Fruit fly (Drosophila melanogaster) Kc167 (cell line): Measurements from ENCODE around the gene CG12316.

ENCODE experiments used
- h ChIP-seq: fragments of >200 bp; optimal IDR thresholded peaks from 3 replicates; lab custom pipeline; 2018; ENCODE audit warnings: missing external identifiers
- insv ChIP-seq: fragments of >200 bp; optimal IDR thresholded peaks from 3 replicates; lab custom pipeline; 2018; ENCODE audit warnings: missing external identifiers

DNA sequence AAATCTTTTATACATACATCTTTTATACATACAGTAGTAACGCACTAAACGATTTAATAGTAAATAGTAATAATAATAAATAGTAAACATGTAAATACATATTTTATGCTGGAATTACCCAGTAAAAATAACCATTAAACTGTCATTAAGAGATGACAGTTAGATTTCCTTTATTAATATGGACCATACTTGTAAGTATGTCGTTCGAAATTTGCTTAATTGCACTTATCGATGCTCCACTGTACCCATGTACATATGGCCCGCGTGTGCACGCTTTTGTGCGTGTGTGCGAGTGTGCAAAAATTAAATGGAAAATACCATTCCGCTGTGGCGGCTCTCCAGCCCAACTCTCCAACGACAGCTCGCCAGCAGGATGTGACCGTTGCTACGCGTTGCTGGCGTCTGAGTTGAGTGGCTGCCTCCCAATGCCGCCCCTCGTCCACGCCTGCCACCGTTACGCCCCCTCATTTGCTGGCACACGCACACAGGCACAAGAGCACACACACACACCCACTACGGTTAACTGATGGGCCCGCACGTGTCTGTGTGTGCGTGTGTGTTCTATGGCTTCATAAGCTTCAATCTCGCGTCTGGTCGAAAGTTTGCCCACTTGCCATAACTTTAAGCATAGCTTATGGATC lies 33.9 kb downstream of the CG12316 start:
- TF ChIP-seq insv (lab: Kevin White, UChicago) (no peak), h (lab: Kevin White, UChicago) (no peak)
